Worm (Caenorhabditis elegans) whole organism, L3 larva: Measurements from ENCODE around the gene his-40.

Experiments used
- R02D3.7 ChIP-seq: fragments of 150-350 bp; optimal IDR thresholded peaks from 2 replicates; lab custom pipeline; 2014; ENCODE audit warnings: missing biosample characterization, missing genetic modification characterization
- egl-5 ChIP-seq: fragments of 150-350 bp; optimal IDR thresholded peaks from 2 replicates; lab custom pipeline; 2017; ENCODE audit warnings: missing biosample characterization, missing genetic modification reagents, missing genetic modification characterization, inconsistent platforms
- fkh-2 ChIP-seq: fragments of 150-350 bp; optimal IDR thresholded peaks from 2 replicates; lab custom pipeline; 2014; ENCODE audit warnings: missing biosample characterization, missing genetic modification reagents, missing genetic modification characterization
- lin-15B ChIP-seq: fragments of 150-350 bp; optimal IDR thresholded peaks from 2 replicates; lab custom pipeline; 2014; ENCODE audit warnings: missing biosample characterization, missing genetic modification characterization
- nhr-28 ChIP-seq: fragments of 150-350 bp; optimal IDR thresholded peaks from 2 replicates; lab custom pipeline; 2014; ENCODE audit warnings: missing biosample characterization, missing genetic modification characterization
- pha-4 ChIP-seq: fragments of 150-350 bp; optimal IDR thresholded peaks from 2 replicates; lab custom pipeline; 2014; ENCODE audit warnings: missing biosample characterization, missing genetic modification reagents, missing genetic modification characterization
- pqm-1 ChIP-seq: fragments of 150-350 bp; optimal IDR thresholded peaks from 2 replicates; lab custom pipeline; 2017; ENCODE audit warnings: missing biosample characterization, missing genetic modification characterization, inconsistent platforms
- ztf-11 ChIP-seq: fragments of 150-350 bp; optimal IDR thresholded peaks from 2 replicates; lab custom pipeline; 2014; ENCODE audit warnings: missing biosample characterization, missing genetic modification characterization

- no peak for TF ChIP-seq nhr-28 (tag; lab: Kevin White, UChicago)
- TF ChIP-seq fkh-2 (tag; lab: Kevin White, UChicago): no peak
- TF ChIP-seq ztf-11 (tag; lab: Kevin White, UChicago): no peak
- no peak for TF ChIP-seq lin-15B
- no peak for TF ChIP-seq pha-4
- no peak for TF ChIP-seq R02D3.7
- TF ChIP-seq egl-5 (tag; lab: Kevin White, UChicago): no peak
- no peak for TF ChIP-seq pqm-1 (tag; lab: Kevin White, UChicago)
Observed at ce11 chrX:7298652-7299051, 11.3 kb upstream of the his-40 start, which contains the start of gene K03A1.4.
